Fruit fly (Drosophila melanogaster) whole organism, embryonic: ENCODE data around the gene CG31224.
A peak's percentile ranks its signal among the peaks of the same experiment; 100 is the strongest.

Experiments
- Atf-2 ChIP-seq: fragments of 200-800 bp; sonication (Bioruptor generic); optimal IDR thresholded peaks from 2 replicates; lab custom pipeline; 2016; ENCODE audit warnings: missing biosample characterization, missing genetic modification characterization
- Blimp-1 ChIP-seq: fragments of 200-800 bp; sonication (Bioruptor generic); optimal IDR thresholded peaks from 3 replicates; lab custom pipeline; 2018; ENCODE audit warnings: missing biosample characterization, missing genetic modification characterization, mild to moderate bottlenecking, moderate library complexity, missing genetic modification reagents
- Bteb2 ChIP-seq: fragments of 200-800 bp; sonication (Bioruptor generic); optimal IDR thresholded peaks from 2 replicates; lab custom pipeline; 2016; ENCODE audit warnings: missing biosample characterization, missing genetic modification characterization
- CG10267 ChIP-seq: fragments of 200-800 bp; sonication (Bioruptor generic); optimal IDR thresholded peaks from 2 replicates; lab custom pipeline; 2018; ENCODE audit warnings: missing biosample characterization, mild to moderate bottlenecking, missing genetic modification characterization, moderate library complexity
- CG10274 ChIP-seq: fragments of 200-800 bp; sonication (Bioruptor generic); optimal IDR thresholded peaks from 3 replicates; lab custom pipeline; 2017; ENCODE audit warnings: missing biosample characterization, mild to moderate bottlenecking, missing genetic modification characterization
- CG10366 ChIP-seq: fragments of 200-800 bp; sonication (Bioruptor generic); IDR thresholded peaks from 2 replicates; pipeline ENCODE4 v1.3.6; 2022; ENCODE audit warnings: missing biosample characterization, missing genetic modification characterization
- CG10565 ChIP-seq: fragments of 200-800 bp; sonication (Bioruptor generic); optimal IDR thresholded peaks from 3 replicates; lab custom pipeline; 2016; ENCODE audit warnings: missing biosample characterization, mild to moderate bottlenecking, missing genetic modification characterization
- CG11695 ChIP-seq: fragments of 200-800 bp; sonication (Bioruptor generic); IDR thresholded peaks from 3 replicates; pipeline ENCODE4 v1.3.6; 2022; ENCODE audit warnings: missing biosample characterization, missing genetic modification characterization
- CG12769 ChIP-seq: fragments of 200-800 bp; sonication (Bioruptor generic); optimal IDR thresholded peaks from 2 replicates; lab custom pipeline; 2019; ENCODE audit warnings: missing biosample characterization, mild to moderate bottlenecking, missing genetic modification characterization, moderate library complexity
- CG13123 ChIP-seq: fragments of 200-800 bp; sonication (Bioruptor generic); optimal IDR thresholded peaks from 2 replicates; lab custom pipeline; 2016; ENCODE audit warnings: missing biosample characterization, missing genetic modification characterization
- CG13296 ChIP-seq: fragments of 200-800 bp; sonication (Bioruptor generic); optimal IDR thresholded peaks from 3 replicates; lab custom pipeline; 2018; ENCODE audit warnings: missing biosample characterization, mild to moderate bottlenecking, missing genetic modification characterization
- CG14014 ChIP-seq: fragments of 200-800 bp; sonication (Bioruptor generic); IDR thresholded peaks from 2 replicates; pipeline ENCODE4 v1.3.6; 2022; ENCODE audit warnings: missing biosample characterization, missing genetic modification characterization
- CG14965 ChIP-seq: fragments of 200-800 bp; sonication (Bioruptor generic); optimal IDR thresholded peaks from 2 replicates; lab custom pipeline; 2016; ENCODE audit warnings: missing biosample characterization, missing genetic modification characterization, borderline replicate concordance
- CG15601 ChIP-seq: fragments of 200-800 bp; sonication (Bioruptor generic); optimal IDR thresholded peaks from 3 replicates; lab custom pipeline; 2019; ENCODE audit warnings: missing biosample characterization, mild to moderate bottlenecking, missing genetic modification characterization, moderate library complexity
- CG16813 ChIP-seq: fragments of 200-800 bp; sonication (Bioruptor generic); IDR thresholded peaks from 3 replicates; pipeline ENCODE4 v1.3.6; 2022; ENCODE audit warnings: missing biosample characterization, missing genetic modification characterization; ENCODE audit not compliant: partially characterized antibody
- CG17361 ChIP-seq: fragments of 200-800 bp; sonication (Bioruptor generic); IDR thresholded peaks from 3 replicates; pipeline ENCODE4 v1.3.6; 2022; ENCODE audit warnings: missing biosample characterization, missing genetic modification characterization
- CG17802 ChIP-seq: fragments of 200-800 bp; sonication (Bioruptor generic); optimal IDR thresholded peaks from 2 replicates; lab custom pipeline; 2018; ENCODE audit warnings: missing biosample characterization, mild to moderate bottlenecking, missing genetic modification characterization, moderate library complexity
- CG18619 ChIP-seq: fragments of 200-800 bp; sonication (Bioruptor generic); optimal IDR thresholded peaks from 3 replicates; lab custom pipeline; 2017; ENCODE audit warnings: missing biosample characterization, mild to moderate bottlenecking, missing genetic modification characterization
- CG2875 ChIP-seq: fragments of 200-800 bp; sonication (Bioruptor generic); optimal IDR thresholded peaks from 2 replicates; lab custom pipeline; 2017; ENCODE audit warnings: missing biosample characterization, mild to moderate bottlenecking, missing genetic modification characterization, missing genetic modification reagents
- CG34376 ChIP-seq: fragments of 200-800 bp; sonication (Bioruptor generic); optimal IDR thresholded peaks from 2 replicates; lab custom pipeline; 2018; ENCODE audit warnings: missing biosample characterization, mild to moderate bottlenecking, missing genetic modification characterization
- CG6175 ChIP-seq: fragments of 200-800 bp; sonication (Bioruptor generic); IDR thresholded peaks from 3 replicates; pipeline ENCODE4 v1.3.6; 2022; ENCODE audit warnings: missing biosample characterization, missing genetic modification characterization
- CG7357 ChIP-seq: fragments of 200-800 bp; sonication (Bioruptor generic); IDR thresholded peaks from 3 replicates; pipeline ENCODE4 v1.3.6; 2022; ENCODE audit warnings: missing biosample characterization, missing genetic modification characterization
- CG8290 ChIP-seq, 3 experiments: fragments of 200-800 bp; sonication (Bioruptor generic); optimal IDR thresholded peaks; 2 replicates each; lab custom pipeline; 2016 to 2019; ENCODE audit warnings: missing biosample characterization in 3 of 3, missing genetic modification characterization in 3 of 3, mild to moderate bottlenecking in 2 of 3, moderate library complexity in 1 of 3
- CG9932 ChIP-seq: fragments of 200-800 bp; sonication (Bioruptor generic); IDR thresholded peaks from 2 replicates; pipeline ENCODE4 v1.3.6; 2022; ENCODE audit warnings: missing biosample characterization, missing genetic modification characterization
- Deaf1 ChIP-seq: fragments of 200-800 bp; optimal IDR thresholded peaks from 3 replicates; lab custom pipeline; 2019; ENCODE audit warnings: missing biosample characterization, mild to moderate bottlenecking, missing genetic modification characterization, moderate library complexity
- Hr78 ChIP-seq, 2 experiments: fragments of 200-800 bp in 1 of 2; fragments of >200 bp in 1 of 2; sonication (Bioruptor generic) in 1 of 2; optimal IDR thresholded peaks; 2 replicates each; lab custom pipeline; 2017 to 2019; ENCODE audit warnings: missing biosample characterization in 2 of 2, missing genetic modification characterization in 2 of 2, mild to moderate bottlenecking in 1 of 2, moderate library complexity in 1 of 2
- Lhr ChIP-seq: fragments of 200-800 bp; sonication (Bioruptor generic); optimal IDR thresholded peaks from 3 replicates; lab custom pipeline; 2017; ENCODE audit warnings: mild to moderate bottlenecking, missing biosample characterization, missing genetic modification reagents, missing genetic modification characterization
- Side ChIP-seq: fragments of 200-800 bp; sonication (Bioruptor generic); optimal IDR thresholded peaks from 2 replicates; lab custom pipeline; 2016; ENCODE audit warnings: missing biosample characterization, missing genetic modification characterization
- Sin3A ChIP-seq: fragments of >200 bp; optimal IDR thresholded peaks from 2 replicates; lab custom pipeline; 2018
- Tbp ChIP-seq: fragments of >200 bp; optimal IDR thresholded peaks from 2 replicates; lab custom pipeline; 2018; ENCODE audit warnings: missing biosample characterization, missing genetic modification characterization
- Usf ChIP-seq: fragments of 200-800 bp; sonication (Bioruptor generic); optimal IDR thresholded peaks from 2 replicates; lab custom pipeline; 2017; ENCODE audit warnings: missing genotype, missing biosample characterization, missing genetic modification characterization
- ac ChIP-seq: fragments of 200-800 bp; sonication (Bioruptor generic); optimal IDR thresholded peaks from 3 replicates; lab custom pipeline; 2017; ENCODE audit warnings: missing biosample characterization, mild to moderate bottlenecking, missing genetic modification characterization
- amos ChIP-seq: fragments of 200-800 bp; sonication (Bioruptor generic); IDR thresholded peaks from 2 replicates; pipeline ENCODE4 v1.3.6; 2022; ENCODE audit warnings: missing biosample characterization, missing genetic modification characterization; ENCODE audit not compliant: partially characterized antibody
- bsh ChIP-seq, 2 experiments: fragments of 200-800 bp; sonication (Bioruptor generic); optimal IDR thresholded peaks; 2 replicates each; lab custom pipeline; 2017 to 2018; ENCODE audit warnings: mild to moderate bottlenecking in 2 of 2, missing biosample characterization in 2 of 2, missing genetic modification characterization in 2 of 2, moderate library complexity in 1 of 2
- corto ChIP-seq: fragments of 200-800 bp; sonication (Bioruptor generic); optimal IDR thresholded peaks from 2 replicates; lab custom pipeline; 2016; ENCODE audit warnings: missing biosample characterization, mild to moderate bottlenecking, missing genetic modification characterization, moderate library complexity
- dan ChIP-seq: fragments of 200-800 bp; sonication (Bioruptor generic); IDR thresholded peaks from 2 replicates; pipeline ENCODE4 v1.3.6; 2022; ENCODE audit warnings: missing biosample characterization, missing genetic modification characterization
- gcm2 ChIP-seq: fragments of 200-800 bp; sonication (Bioruptor generic); optimal IDR thresholded peaks from 2 replicates; lab custom pipeline; 2016; ENCODE audit warnings: missing biosample characterization, missing genetic modification characterization
- gt ChIP-seq: fragments of 200-800 bp; sonication (Bioruptor generic); IDR thresholded peaks from 2 replicates; pipeline ENCODE4 v1.3.6; 2022; ENCODE audit warnings: missing biosample characterization, missing genetic modification characterization
- ind ChIP-seq: fragments of 200-800 bp; sonication (Bioruptor generic); optimal IDR thresholded peaks from 3 replicates; lab custom pipeline; 2016; ENCODE audit warnings: missing biosample characterization, missing genetic modification characterization
- pfk ChIP-seq: fragments of 200-800 bp; sonication (Bioruptor generic); optimal IDR thresholded peaks from 2 replicates; lab custom pipeline; 2018; ENCODE audit warnings: missing biosample characterization, mild to moderate bottlenecking, missing genetic modification characterization, moderate library complexity
- ranshi ChIP-seq: fragments of 200-800 bp; sonication (Bioruptor generic); IDR thresholded peaks from 2 replicates; pipeline ENCODE4 v1.3.6; 2022; ENCODE audit warnings: missing biosample characterization, missing genetic modification characterization
- ro ChIP-seq: fragments of 200-800 bp; sonication (Bioruptor generic); IDR thresholded peaks from 2 replicates; pipeline ENCODE4 v1.3.6; 2022; ENCODE audit warnings: missing biosample characterization, missing genetic modification characterization
- sqz ChIP-seq: fragments of 200-800 bp; sonication (Bioruptor generic); optimal IDR thresholded peaks from 3 replicates; lab custom pipeline; 2018; ENCODE audit warnings: missing biosample characterization, mild to moderate bottlenecking, missing genetic modification characterization
- trh ChIP-seq: fragments of 200-800 bp; sonication (Bioruptor generic); optimal IDR thresholded peaks from 2 replicates; lab custom pipeline; 2016; ENCODE audit warnings: missing biosample characterization, missing genetic modification characterization
- tup ChIP-seq: fragments of 200-800 bp; sonication (Bioruptor generic); optimal IDR thresholded peaks from 2 replicates; lab custom pipeline; 2016; ENCODE audit warnings: missing biosample characterization, mild to moderate bottlenecking, missing genetic modification characterization, moderate library complexity
- twi ChIP-seq: fragments of 200-800 bp; optimal IDR thresholded peaks from 2 replicates; lab custom pipeline; 2019; ENCODE audit warnings: missing biosample characterization, mild to moderate bottlenecking, missing genetic modification characterization, moderate library complexity
- tx ChIP-seq: fragments of 200-800 bp; sonication (Bioruptor generic); optimal IDR thresholded peaks from 2 replicates; lab custom pipeline; 2016; ENCODE audit warnings: missing biosample characterization, missing genetic modification characterization
- zfh2 ChIP-seq: fragments of 200-800 bp; sonication (Bioruptor generic); optimal IDR thresholded peaks from 2 replicates; lab custom pipeline; 2016; ENCODE audit warnings: missing biosample characterization, missing genetic modification characterization

The CG31224 gene

DNA sequence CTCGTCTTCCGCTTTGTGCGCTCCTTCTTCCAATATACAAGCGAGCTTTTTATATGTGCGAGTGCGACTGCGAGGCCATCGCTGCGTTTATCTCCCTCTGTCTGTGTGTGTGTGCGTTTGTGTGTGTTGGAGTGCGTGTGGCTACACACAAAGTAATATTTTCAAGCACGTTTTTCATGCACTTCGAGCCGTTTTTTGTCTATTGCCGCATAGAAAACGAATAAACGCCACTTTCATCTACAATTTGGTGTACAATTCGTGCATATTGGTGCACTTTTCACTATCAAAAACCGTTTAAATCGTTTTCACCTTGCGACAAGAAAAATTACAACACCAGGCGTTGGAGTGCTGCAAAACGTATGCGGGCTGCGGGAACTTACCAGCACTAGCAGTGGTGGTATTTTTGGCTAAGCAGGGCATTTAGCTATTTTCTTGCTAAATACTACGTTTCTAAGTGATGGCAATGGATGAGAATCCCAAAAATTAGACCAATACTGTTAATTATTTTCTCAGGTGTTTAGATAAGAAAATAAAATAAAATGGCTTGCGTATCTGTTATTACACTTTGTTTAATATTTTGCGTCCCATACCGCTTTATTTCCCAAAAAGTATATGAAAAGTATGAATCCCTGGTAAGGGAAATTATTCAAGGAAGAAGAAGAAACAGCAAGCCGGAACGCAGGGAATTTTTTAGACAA, at the start of gene CG31224, which contains the start of gene CstF64 (continued):
- TF ChIP-seq CG10267 (tag; lab: Kevin White, UChicago), result peak; percentile 97
- peak; percentile 41; the same call in 1 of the 2 replicates for TF ChIP-seq gt (GFP tag; lab: Robert Waterston, UW)
- no peak for TF ChIP-seq sqz (GFP tag; lab: Kevin White, UChicago)
- TF ChIP-seq amos (GFP tag; lab: Robert Waterston, UW), result peak; percentile 35; the same call in 1 of the 2 replicates
- TF ChIP-seq ind, result peak; percentile 88
- TF ChIP-seq CG17802 (tag; lab: Kevin White, UChicago), result peak; percentile 28
- peak; percentile 88 for TF ChIP-seq Bteb2
- TF ChIP-seq trh, result peak; percentile 58
- TF ChIP-seq tx (GFP tag; lab: Kevin White, UChicago), result peak; percentile 88
- peak; percentile 67 for TF ChIP-seq twi (tag; lab: Kevin White, UChicago)
- TF ChIP-seq CG34376 (GFP tag; lab: Kevin White, UChicago), result peak; percentile 76
- TF ChIP-seq CG7357 (GFP tag; lab: Robert Waterston, UW), result peak; percentile 47; the same call in 2 of the 3 replicates
- peak; percentile 67 for TF ChIP-seq CG2875
- peak; percentile 73 for TF ChIP-seq Blimp-1 (GFP tag; lab: Kevin White, UChicago)
- peak; percentile 84 for TF ChIP-seq Atf-2
- peak; percentile 63; the same call in 1 of the 3 replicates for TF ChIP-seq CG6175
- no peak for TF ChIP-seq pfk (GFP tag; lab: Kevin White, UChicago)
- TF ChIP-seq Side (GFP tag; lab: Kevin White, UChicago), result peak; percentile 83
- TF ChIP-seq Usf (GFP tag; lab: Kevin White, UChicago), result peak; percentile 59
- TF ChIP-seq Lhr (GFP tag; lab: Kevin White, UChicago), result no peak
- TF ChIP-seq Hr78 (GFP tag; optimal IDR thresholded peaks at IDR 0.05; lab: Kevin White, UChicago), result no peak
- TF ChIP-seq CG18619 (GFP tag; lab: Kevin White, UChicago), result peak; percentile 81
- peak; percentile 72 for TF ChIP-seq CG13296 (GFP tag; lab: Kevin White, UChicago)
- TF ChIP-seq tup (GFP tag; lab: Kevin White, UChicago), result peak; percentile 71
- TF ChIP-seq CG13123, result peak; percentile 72
- TF ChIP-seq CG16813 (GFP tag; lab: Robert Waterston, UW), result peak; percentile 34; the same call in 1 of the 3 replicates
- peak; percentile 81 for TF ChIP-seq CG14014 (GFP tag; lab: Robert Waterston, UW)
- TF ChIP-seq ac (GFP tag; lab: Kevin White, UChicago), result no peak
- TF ChIP-seq Tbp (GFP tag; lab: Kevin White, UChicago), result no peak
- no peak for TF ChIP-seq CG12769 (tag; lab: Kevin White, UChicago)
- TF ChIP-seq CG17361, result peak; percentile 87
- TF ChIP-seq Sin3A (lab: Kevin White, UChicago), result peak; percentile 76
- peak; percentile 93 for TF ChIP-seq CG9932
- peak; percentile 74 for TF ChIP-seq CG15601
- peak; percentile 68 for TF ChIP-seq ro
- no peak for TF ChIP-seq Deaf1 (tag; lab: Kevin White, UChicago)
- peak in 1 of 2 experiments; percentile 82 for TF ChIP-seq bsh (GFP tag; optimal IDR thresholded peaks at IDR 0.05; lab: Kevin White, UChicago)
- peak; percentile 83 for TF ChIP-seq CG8290 (GFP tag; optimal IDR thresholded peaks at IDR 0.05; lab: Kevin White, UChicago)
- no peak for TF ChIP-seq CG8290 (tag; optimal IDR thresholded peaks at IDR 0.05; lab: Kevin White, UChicago)
- TF ChIP-seq zfh2 (GFP tag; lab: Kevin White, UChicago), result peak; percentile 90
- no peak for TF ChIP-seq dan (GFP tag; lab: Robert Waterston, UW)
- peak; percentile 49 for TF ChIP-seq CG10274 (GFP tag; lab: Kevin White, UChicago)
- TF ChIP-seq ranshi (GFP tag; lab: Robert Waterston, UW), result peak; percentile 84
- peak; percentile 52 for TF ChIP-seq CG14965 (GFP tag; lab: Kevin White, UChicago)
- TF ChIP-seq gcm2 (GFP tag; lab: Kevin White, UChicago), result peak; percentile 63
- peak; percentile 12 for TF ChIP-seq CG10565 (GFP tag; lab: Kevin White, UChicago)
- peak; percentile 83 for TF ChIP-seq CG10366 (GFP tag; lab: Robert Waterston, UW)
- TF ChIP-seq corto (GFP tag; lab: Kevin White, UChicago), result no peak
- peak; percentile 65 for TF ChIP-seq CG11695 (GFP tag; lab: Robert Waterston, UW)
